Worm (Caenorhabditis elegans): Measurements from ENCODE around the gene fbxa-72.

Gene fbxa-72

DNA sequence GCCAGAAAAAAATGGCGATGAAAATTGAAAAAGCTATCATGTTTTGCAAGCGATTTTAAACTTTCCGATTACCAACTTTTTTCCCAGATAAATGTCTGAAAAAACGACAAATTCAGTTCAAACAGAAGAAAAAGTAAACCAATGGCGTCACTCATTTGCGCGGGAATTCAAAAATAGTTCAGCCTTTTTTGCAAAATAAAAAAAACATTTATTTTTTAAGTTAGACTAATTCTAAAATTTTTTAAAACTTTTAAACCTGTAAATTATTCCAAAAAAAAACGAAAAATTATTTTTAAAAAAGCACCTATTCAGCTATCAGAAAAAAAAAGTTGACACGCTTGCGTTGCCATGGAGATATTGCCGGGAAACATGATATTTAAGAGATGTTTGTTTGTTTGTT lies 36.3 kb upstream of the fbxa-72 start, which contains the start of gene cyp-33C11:
Gene cyp-33C11 (minus strand): TSS at position 101 of the 400 bp plus-strand sequence.
- TF ChIP-seq fkh-10 (GFP tag; optimal IDR thresholded peaks at IDR 0.05): no peak
- TF ChIP-seq unc-62 (GFP tag; optimal IDR thresholded peaks at IDR 0.05): no peak
- no peak for TF ChIP-seq ceh-90 (tag; optimal IDR thresholded peaks at IDR 0.05)
- TF ChIP-seq nhr-237 (tag; optimal IDR thresholded peaks at IDR 0.05): no peak
- TF ChIP-seq lin-14 (GFP tag; optimal IDR thresholded peaks at IDR 0.05): no peak
- TF ChIP-seq mdl-1 (tag; optimal IDR thresholded peaks at IDR 0.05): no peak
- no peak for TF ChIP-seq elt-2 (tag; optimal IDR thresholded peaks at IDR 0.05)
- TF ChIP-seq fkh-4 (tag; optimal IDR thresholded peaks at IDR 0.05; ENCODE audit: borderline replicate concordance): no peak
- TF ChIP-seq fkh-8 (tag; optimal IDR thresholded peaks at IDR 0.05): no peak
- no peak for TF ChIP-seq unc-130 (tag; optimal IDR thresholded peaks at IDR 0.05)
- TF ChIP-seq nhr-11 (tag; optimal IDR thresholded peaks at IDR 0.05): no peak
- TF ChIP-seq isw-1 (GFP tag; IDR thresholded peaks at IDR 0.05): no peak

DNA sequence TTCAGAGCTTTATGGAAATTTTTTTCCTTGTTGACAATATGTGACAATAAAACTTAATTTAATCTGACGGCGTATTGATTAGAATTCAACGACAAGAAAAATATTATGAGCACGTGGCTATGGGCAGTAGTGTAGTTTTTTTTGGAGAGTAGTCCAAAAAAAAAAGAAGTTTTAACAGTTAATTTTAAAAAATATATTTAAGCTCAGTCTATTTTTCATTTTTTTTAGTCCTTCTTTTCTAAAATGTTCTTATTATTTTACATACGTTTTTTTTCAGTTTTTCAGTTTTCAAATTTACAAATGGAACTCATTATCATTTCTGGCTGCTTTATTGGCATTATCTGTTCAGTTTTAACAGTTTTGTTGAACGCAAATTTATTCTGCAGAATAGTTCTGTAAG lies 32.3 kb upstream of the fbxa-72 start, which contains the start of gene srbc-39:
Gene srbc-39 (plus strand): TSS at position 301 of the 400 bp plus-strand sequence.
- no peak for TF ChIP-seq pqm-1 (tag; optimal IDR thresholded peaks at IDR 0.05)
- no peak for TF ChIP-seq fkh-4 (tag; optimal IDR thresholded peaks at IDR 0.05; ENCODE audit: borderline replicate concordance)
- no peak for TF ChIP-seq fos-1 (tag; optimal IDR thresholded peaks at IDR 0.05)
- no peak for TF ChIP-seq nhr-85 (tag)
- TF ChIP-seq rnt-1 (tag; optimal IDR thresholded peaks at IDR 0.05): no peak
- no peak for TF ChIP-seq aha-1 (tag; optimal IDR thresholded peaks at IDR 0.05)
- no peak for TF ChIP-seq dsc-1 (tag; optimal IDR thresholded peaks at IDR 0.05)
- TF ChIP-seq tbx-2 (tag; optimal IDR thresholded peaks at IDR 0.05): no peak
- TF ChIP-seq lin-13 (GFP tag; optimal IDR thresholded peaks at IDR 0.05): no peak
- no peak for TF ChIP-seq lin-15B (tag; optimal IDR thresholded peaks at IDR 0.05)

DNA sequence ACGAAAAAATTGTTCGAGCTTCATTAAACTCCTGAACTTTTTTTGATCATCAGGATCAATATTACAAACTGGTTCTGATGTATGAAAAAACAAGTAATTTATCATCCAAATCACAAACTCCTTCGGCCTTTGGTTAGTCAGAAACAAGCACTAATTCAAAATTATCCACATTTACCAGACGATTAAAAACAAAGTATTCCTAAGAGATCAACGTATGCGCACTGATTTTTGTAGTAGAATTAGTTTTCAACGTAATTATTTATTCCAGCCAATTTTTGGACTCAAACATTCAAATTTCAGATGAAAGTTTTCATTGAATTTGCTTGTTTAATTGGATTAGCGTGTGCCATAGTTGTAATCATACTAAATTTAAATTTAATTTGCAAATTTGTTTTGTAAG lies 30.4 kb upstream of the fbxa-72 start, which contains the start of gene srbc-38:
Gene srbc-38 (plus strand): TSS at position 301 of the 400 bp plus-strand sequence.
- no peak for TF ChIP-seq mep-1 (tag; optimal IDR thresholded peaks at IDR 0.05)
- TF ChIP-seq skn-1 (tag; optimal IDR thresholded peaks at IDR 0.05): no peak
- no peak for TF ChIP-seq nhr-20 (tag; optimal IDR thresholded peaks at IDR 0.05)
- TF ChIP-seq lsy-2 (tag; optimal IDR thresholded peaks at IDR 0.05): no peak
- no peak for TF ChIP-seq zip-4 (GFP tag; optimal IDR thresholded peaks at IDR 0.05)
- TF ChIP-seq nhr-28 (tag; optimal IDR thresholded peaks at IDR 0.05): no peak
- no peak for TF ChIP-seq F16B12.6 (tag; optimal IDR thresholded peaks at IDR 0.05)
- TF ChIP-seq zag-1 (tag; optimal IDR thresholded peaks at IDR 0.05): no peak
- TF ChIP-seq nhr-85 (tag): no peak
- no peak for TF ChIP-seq tlp-1 (tag; optimal IDR thresholded peaks at IDR 0.05)
- TF ChIP-seq irx-1 (tag; optimal IDR thresholded peaks at IDR 0.05): no peak
- TF ChIP-seq mef-2 (tag; optimal IDR thresholded peaks at IDR 0.05): no peak
- no peak for TF ChIP-seq ces-1 (GFP tag; optimal IDR thresholded peaks at IDR 0.05)
- no peak for TF ChIP-seq aha-1 (tag; optimal IDR thresholded peaks at IDR 0.05)
- TF ChIP-seq jun-1 (tag; optimal IDR thresholded peaks at IDR 0.05): no peak
- no peak for TF ChIP-seq fkh-10 (GFP tag; optimal IDR thresholded peaks at IDR 0.05)
- TF ChIP-seq nhr-76 (tag; optimal IDR thresholded peaks at IDR 0.05): no peak
- TF ChIP-seq egl-27 (tag; optimal IDR thresholded peaks at IDR 0.05): no peak

ce11 chrV:702260-702659 lies 25.7 kb upstream of the fbxa-72 start, which contains the start of gene srbc-37:
srbc-37 (plus strand) TSS chrV:702560.
- no peak for TF ChIP-seq rnt-1 (tag; optimal IDR thresholded peaks at IDR 0.05)
- TF ChIP-seq blmp-1 (tag; optimal IDR thresholded peaks at IDR 0.05): no peak
- TF ChIP-seq tbx-2 (tag; optimal IDR thresholded peaks at IDR 0.05): no peak
- no peak for TF ChIP-seq lin-14 (GFP tag; optimal IDR thresholded peaks at IDR 0.05)
- no peak for TF ChIP-seq lin-39 (tag; optimal IDR thresholded peaks at IDR 0.05)
- TF ChIP-seq nhr-47 (tag; optimal IDR thresholded peaks at IDR 0.05): no peak
- no peak for TF ChIP-seq ets-5 (GFP tag; IDR thresholded peaks at IDR 0.05)
- no peak for TF ChIP-seq ceh-8 (GFP tag; optimal IDR thresholded peaks at IDR 0.05)
- TF ChIP-seq ama-1 (optimal IDR thresholded peaks at IDR 0.05): no peak
- no peak for TF ChIP-seq fos-1 (tag; optimal IDR thresholded peaks at IDR 0.05)
- TF ChIP-seq pax-3 (tag; optimal IDR thresholded peaks at IDR 0.05): no peak
- no peak for TF ChIP-seq lin-15B (tag; optimal IDR thresholded peaks at IDR 0.05)
- no peak for TF ChIP-seq aha-1 (tag; optimal IDR thresholded peaks at IDR 0.05)
- no peak for TF ChIP-seq vab-15 (tag; optimal IDR thresholded peaks at IDR 0.05)

All from whole organism, L1 larva.